Worm (Caenorhabditis elegans) whole organism, L4/young adult: ENCODE measurements around the gene Y40H7A.4.

ENCODE experiments used
- dao-5 ChIP-seq: sonication (generic microtip); optimal IDR thresholded peaks from 2 replicates; lab custom pipeline; 2016; ENCODE audit warnings: missing genotype, missing genetic modification characterization, moderate library complexity, missing compliant biosample characterization
- him-1 ChIP-seq: sonication (generic microtip); optimal IDR thresholded peaks from 2 replicates; lab custom pipeline; 2016; ENCODE audit warnings: missing genotype, missing genetic modification reagents, missing genetic modification characterization, missing compliant biosample characterization

- TF ChIP-seq dao-5 (tag; lab: Kevin White, UChicago) (no peak), him-1 (tag; lab: Kevin White, UChicago) (no peak)
Measured at ce11 chrIV:15206649-15207048, 31.3 kb upstream of the Y40H7A.4 start.
